Worm (Caenorhabditis elegans) whole organism, early embryonic: ENCODE results near the gene lin-46.
A peak's percentile ranks its signal among the peaks of the same experiment; 100 is the strongest.

Source experiments
- B0310.2 ChIP-seq: sonication (generic microtip); optimal IDR thresholded peaks from 2 replicates; lab custom pipeline; 2016; ENCODE audit warnings: mild to moderate bottlenecking, missing genetic modification characterization, missing compliant biosample characterization
- F13C5.2 ChIP-seq: sonication (generic microtip); optimal IDR thresholded peaks from 2 replicates; lab custom pipeline; 2017; ENCODE audit warnings: mild to moderate bottlenecking, missing genetic modification characterization, inconsistent platforms, missing compliant biosample characterization
- aly-1 ChIP-seq: sonication (generic microtip); optimal IDR thresholded peaks from 2 replicates; lab custom pipeline; 2016; ENCODE audit warnings: missing genetic modification characterization, missing compliant biosample characterization
- ama-1 ChIP-seq: fragments of 150-350 bp; optimal IDR thresholded peaks from 2 replicates; lab custom pipeline; 2014
- ceh-13 ChIP-seq: fragments of 200-800 bp; sonication (Bioruptor generic); optimal IDR thresholded peaks from 2 replicates; lab custom pipeline; 2018; ENCODE audit warnings: mild to moderate bottlenecking, missing genetic modification characterization, missing compliant biosample characterization
- ceh-36 ChIP-seq: sonication (generic microtip); optimal IDR thresholded peaks from 2 replicates; lab custom pipeline; 2016; ENCODE audit warnings: missing genetic modification characterization, inconsistent platforms, missing compliant biosample characterization
- ets-7 ChIP-seq: sonication (generic microtip); optimal IDR thresholded peaks from 2 replicates; lab custom pipeline; 2016; ENCODE audit warnings: missing genotype, missing genetic modification characterization, missing compliant biosample characterization
- flt-1 ChIP-seq: fragments of 200-800 bp; sonication (Bioruptor generic); IDR thresholded peaks from 2 replicates; pipeline ENCODE4 v1.3.6; 2022; ENCODE audit warnings: missing genetic modification characterization, missing compliant biosample characterization
- hmbx-1 ChIP-seq: sonication (generic microtip); optimal IDR thresholded peaks from 2 replicates; lab custom pipeline; 2016; ENCODE audit warnings: mild to moderate bottlenecking, missing genetic modification characterization, missing compliant biosample characterization
- hmg-4 ChIP-seq: fragments of 200-800 bp; sonication (Bioruptor generic); optimal IDR thresholded peaks from 2 replicates; lab custom pipeline; 2018; ENCODE audit warnings: mild to moderate bottlenecking, missing genetic modification characterization, missing compliant biosample characterization
- hnd-1 ChIP-seq: sonication (generic microtip); optimal IDR thresholded peaks from 2 replicates; lab custom pipeline; 2016; ENCODE audit warnings: missing genetic modification characterization, missing compliant biosample characterization
- pes-1 ChIP-seq: fragments of 200-800 bp; sonication (Bioruptor generic); IDR thresholded peaks from 2 replicates; pipeline ENCODE4 v1.3.6; 2022; ENCODE audit warnings: missing genetic modification reagents, missing genetic modification characterization, missing compliant biosample characterization
- scrt-1 ChIP-seq: fragments of 200-800 bp; sonication (Bioruptor generic); IDR thresholded peaks from 2 replicates; pipeline ENCODE4 v1.3.6; 2022; ENCODE audit warnings: missing genetic modification characterization, missing compliant biosample characterization
- sea-1 ChIP-seq: fragments of 200-800 bp; sonication (Bioruptor generic); conservative IDR thresholded peaks from 2 replicates; pipeline ENCODE4 v1.3.6; 2022; ENCODE audit warnings: missing genetic modification characterization, missing compliant biosample characterization
- tbx-11 ChIP-seq: fragments of 200-800 bp; sonication (Bioruptor generic); IDR thresholded peaks from 2 replicates; pipeline ENCODE4 v1.3.6; 2022; ENCODE audit warnings: missing genetic modification characterization, missing compliant biosample characterization
- tbx-37 ChIP-seq: fragments of 200-800 bp; sonication (Bioruptor generic); conservative IDR thresholded peaks from 2 replicates; pipeline ENCODE4 v1.3.6; 2022; ENCODE audit warnings: missing genetic modification reagents, missing genetic modification characterization, missing compliant biosample characterization
- tra-4 ChIP-seq: sonication (generic microtip); optimal IDR thresholded peaks from 2 replicates; lab custom pipeline; 2017; ENCODE audit warnings: missing genetic modification characterization, missing compliant biosample characterization

Gene lin-46

DNA sequence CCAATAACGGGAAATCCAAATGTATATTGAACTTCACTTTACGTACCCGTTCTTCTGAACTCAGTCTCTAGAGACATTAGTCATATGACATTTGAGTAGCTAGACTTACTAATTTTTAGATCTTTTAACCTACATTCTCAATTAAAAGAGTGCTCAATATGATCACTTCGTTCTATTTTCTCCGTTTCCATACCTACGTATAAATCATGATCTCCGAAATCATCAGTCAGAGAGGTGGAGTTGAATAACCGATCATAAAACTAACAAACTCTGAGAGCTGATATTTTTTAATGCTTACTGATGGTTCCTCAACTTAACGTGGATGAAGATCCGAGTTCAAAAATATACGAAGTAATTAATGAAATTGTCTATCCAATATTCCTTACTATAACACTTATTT is 4.6 kb upstream of the lin-46 start, which contains the start of gene srd-35:
Gene srd-35, plus strand, starts transcription at position 301 of the 400 bp plus-strand sequence.
- no peak for TF ChIP-seq ama-1 (lab: Kevin White, UChicago)
- TF ChIP-seq aly-1 = no peak
- TF ChIP-seq pes-1 (GFP tag; lab: Robert Waterston, UW) = no peak
- TF ChIP-seq hmbx-1 (tag; lab: Kevin White, UChicago) = no peak
- no peak for TF ChIP-seq ets-7 (tag; lab: Kevin White, UChicago)
- TF ChIP-seq tbx-11 (GFP tag; lab: Robert Waterston, UW) = no peak
- no peak for TF ChIP-seq ceh-36 (tag; lab: Kevin White, UChicago)
- no peak for TF ChIP-seq flt-1 (GFP tag; lab: Robert Waterston, UW)
- TF ChIP-seq F13C5.2 (tag; lab: Kevin White, UChicago) = no peak
- no peak for TF ChIP-seq hnd-1 (tag; lab: Kevin White, UChicago)
- TF ChIP-seq ceh-13 = no peak
- TF ChIP-seq scrt-1 = no peak
- TF ChIP-seq hmg-4 = no peak

DNA sequence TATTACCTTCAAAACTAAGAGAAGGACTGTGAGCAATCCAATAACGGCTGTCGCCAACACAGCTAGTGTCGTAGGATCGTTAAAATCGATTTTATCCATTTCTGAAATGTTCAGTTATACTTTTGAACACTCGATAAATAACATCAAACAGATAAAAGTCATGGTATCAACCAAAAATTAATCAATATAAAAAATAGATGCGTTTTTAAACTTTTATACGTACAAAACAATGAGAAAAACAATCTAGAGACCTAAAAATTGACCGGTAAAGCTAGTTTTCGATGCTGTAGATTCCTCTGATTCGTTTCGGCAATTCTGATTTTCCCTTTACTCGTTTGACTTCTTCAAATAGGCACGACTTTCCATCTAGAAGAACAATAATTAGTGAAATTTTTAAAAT is 1.5 kb upstream of the lin-46 start, which contains the start of gene R186.3:
Gene R186.3, minus strand, starts transcription at position 101 of the 400 bp plus-strand sequence.
- no peak for TF ChIP-seq B0310.2 (tag; lab: Kevin White, UChicago)

DNA sequence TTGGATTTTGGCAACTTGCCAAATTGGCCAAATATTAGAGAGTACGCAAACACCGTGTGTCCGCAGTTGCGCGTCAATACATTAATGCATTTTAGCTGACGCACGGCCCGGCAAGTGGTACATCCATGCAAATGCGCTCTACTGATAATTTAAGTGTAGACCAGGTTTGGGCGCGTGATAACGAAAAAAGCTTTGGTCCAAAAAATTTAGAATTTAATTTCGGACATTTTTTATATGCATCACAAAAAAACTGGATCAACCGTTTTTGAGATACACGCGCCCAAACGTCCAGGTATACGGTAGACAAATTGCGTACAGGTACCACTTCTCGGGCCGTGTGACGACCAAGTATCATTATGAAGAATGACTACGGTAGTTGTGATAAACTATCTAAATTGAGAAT is 729 bp upstream of the lin-46 start, which contains the start of gene R186.8:
Gene R186.8, minus strand, starts transcription at position 58 of the 403 bp plus-strand sequence.
- peak; percentile 13 for TF ChIP-seq F13C5.2 (tag; lab: Kevin White, UChicago)
- 0 out of 2 replicates have a peak, but pooled peaks have one; percentile 28 for TF ChIP-seq tbx-37

DNA sequence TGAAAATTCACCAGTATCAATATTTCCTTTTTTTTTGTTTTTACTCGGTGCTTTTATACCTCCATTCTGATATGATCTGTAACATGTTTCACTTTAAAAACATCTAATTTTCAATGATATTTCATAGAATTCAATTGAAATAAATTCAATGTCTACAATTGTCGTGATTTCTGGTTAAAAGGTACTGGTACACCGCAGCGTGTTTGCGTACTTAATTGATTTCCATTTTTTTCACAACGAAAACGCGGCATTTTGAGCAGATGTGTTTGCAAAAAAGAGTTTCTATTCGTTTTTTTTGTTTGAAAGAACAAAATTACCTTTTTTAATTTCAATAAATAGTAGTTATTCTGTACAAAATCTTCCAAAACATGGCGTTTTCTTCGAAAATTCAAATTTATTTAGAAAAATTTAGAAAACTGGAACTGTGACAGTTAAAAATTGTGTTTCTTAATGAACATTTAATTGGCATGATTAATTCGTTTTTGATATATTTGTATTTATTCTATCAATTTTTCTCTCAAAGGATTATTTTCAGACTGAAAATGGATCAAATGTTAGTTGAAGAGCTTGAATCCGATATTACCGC is 2.0 kb downstream of the lin-46 start, which contains the start of gene pnn-1:
Gene pnn-1, plus strand, starts transcription at position 536 of the 586 bp plus-strand sequence.
- TF ChIP-seq hnd-1 (tag; lab: Kevin White, UChicago) = no peak
- TF ChIP-seq F13C5.2 (tag; lab: Kevin White, UChicago) = no peak
- no peak for TF ChIP-seq tbx-11 (GFP tag; lab: Robert Waterston, UW)
- no peak for TF ChIP-seq hmg-4
- TF ChIP-seq hmbx-1 (tag; lab: Kevin White, UChicago) = no peak
- no peak for TF ChIP-seq ama-1 (lab: Kevin White, UChicago)

DNA sequence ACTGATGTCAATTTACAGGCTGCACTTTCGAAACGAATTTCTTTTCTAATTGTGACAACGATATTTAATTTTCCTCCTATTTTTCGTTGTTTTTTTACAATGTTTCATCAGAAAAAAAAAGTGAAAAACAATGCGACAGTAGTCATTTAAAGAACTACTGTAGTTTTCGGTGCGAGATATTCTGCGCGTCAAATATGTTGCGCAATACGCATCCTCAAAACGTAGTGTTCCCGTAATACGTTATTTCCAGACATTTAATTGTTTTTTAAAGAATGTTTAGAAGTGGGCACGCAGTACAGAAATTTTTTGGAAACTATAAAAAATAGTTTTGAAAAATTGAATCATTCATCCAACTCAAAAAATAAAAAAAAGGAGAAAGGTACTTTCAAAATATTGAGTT is 5.4 kb downstream of the lin-46 start:
- TF ChIP-seq sea-1 (GFP tag; lab: Robert Waterston, UW) = no peak
- no peak for TF ChIP-seq hmg-4
- TF ChIP-seq pes-1 (GFP tag; lab: Robert Waterston, UW) = no peak
- TF ChIP-seq hmbx-1 (tag; lab: Kevin White, UChicago) = no peak
- no peak for TF ChIP-seq ceh-36 (tag; lab: Kevin White, UChicago)
- no peak for TF ChIP-seq aly-1
- no peak for TF ChIP-seq B0310.2 (tag; lab: Kevin White, UChicago)
- no peak for TF ChIP-seq ets-7 (tag; lab: Kevin White, UChicago)

DNA sequence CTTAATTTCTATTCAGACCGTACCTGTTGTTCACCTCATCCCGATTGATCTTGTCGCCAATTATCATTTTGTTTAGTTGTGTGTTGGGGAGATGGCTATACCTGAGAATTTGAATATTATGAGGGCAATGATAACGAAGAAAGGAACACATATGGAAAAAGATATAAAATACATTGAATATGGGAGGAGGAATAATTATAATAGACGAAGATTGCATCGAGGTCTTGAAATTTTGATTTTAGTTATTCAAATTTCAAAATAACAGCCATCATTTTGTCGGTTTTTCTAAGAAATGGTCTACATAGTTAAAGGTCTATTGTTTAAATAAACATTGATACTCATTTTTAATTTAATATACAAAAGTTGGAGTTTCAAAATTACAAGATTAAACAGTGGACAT is 18.4 kb downstream of the lin-46 start, which contains the start of gene shw-3:
Gene shw-3, minus strand, starts transcription at position 101 of the 400 bp plus-strand sequence.
- TF ChIP-seq tra-4 (tag; lab: Kevin White, UChicago) (no peak), tbx-11 (GFP tag; lab: Robert Waterston, UW) (no peak), flt-1 (GFP tag; lab: Robert Waterston, UW) (no peak), tbx-37 (no peak), sea-1 (GFP tag; lab: Robert Waterston, UW) (no peak), hnd-1 (tag; lab: Kevin White, UChicago) (no peak)

DNA sequence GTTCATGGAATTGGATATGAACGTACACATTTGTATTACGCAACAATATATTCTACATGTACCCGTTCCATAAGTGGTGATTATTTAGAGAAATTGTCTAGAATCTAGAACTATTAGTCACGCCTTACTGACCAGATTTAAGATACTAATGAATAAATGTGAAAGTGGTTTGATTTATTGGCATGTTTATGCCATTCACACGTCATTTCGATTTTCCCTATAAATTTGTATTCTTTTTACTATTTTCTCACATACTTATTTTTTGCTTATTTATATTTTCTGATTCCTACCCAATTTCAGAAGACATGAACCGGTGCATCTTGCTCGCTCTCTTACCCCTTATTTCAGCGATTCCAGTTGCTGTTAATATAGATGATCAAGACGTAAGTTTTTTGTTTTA is 19.6 kb downstream of the lin-46 start, which contains the start of gene F15B9.8:
Gene F15B9.8, plus strand, starts transcription at position 301 of the 400 bp plus-strand sequence.
- no peak for TF ChIP-seq pes-1 (GFP tag; lab: Robert Waterston, UW)
- TF ChIP-seq scrt-1 = no peak
- TF ChIP-seq ets-7 (tag; lab: Kevin White, UChicago) = no peak
- no peak for TF ChIP-seq ceh-36 (tag; lab: Kevin White, UChicago)
- TF ChIP-seq tbx-11 (GFP tag; lab: Robert Waterston, UW) = no peak
- no peak for TF ChIP-seq hmg-4
- no peak for TF ChIP-seq tra-4 (tag; lab: Kevin White, UChicago)
- TF ChIP-seq aly-1 = no peak
- no peak for TF ChIP-seq tbx-37
- TF ChIP-seq hnd-1 (tag; lab: Kevin White, UChicago) = no peak
- no peak for TF ChIP-seq hmbx-1 (tag; lab: Kevin White, UChicago)
- no peak for TF ChIP-seq sea-1 (GFP tag; lab: Robert Waterston, UW)
- TF ChIP-seq ceh-13 = no peak

DNA sequence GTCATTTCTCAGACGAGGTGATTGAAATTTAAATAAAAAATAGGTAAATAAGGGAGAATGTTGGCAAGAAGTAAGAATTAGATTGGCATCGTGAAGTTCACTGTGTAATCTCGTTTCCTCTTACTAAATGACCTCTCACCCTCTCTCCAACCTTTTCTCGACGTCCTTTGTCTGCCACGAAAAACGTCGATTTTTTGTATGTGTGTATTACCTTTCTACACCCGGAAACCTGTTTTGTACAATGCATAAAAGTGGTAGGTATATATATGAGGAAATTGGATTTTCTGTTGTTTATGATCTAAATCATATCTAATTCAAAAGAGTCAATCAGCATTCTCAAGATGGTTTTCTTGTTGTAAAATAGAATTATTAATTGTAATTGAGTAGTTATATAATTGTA is 24.2 kb downstream of the lin-46 start, which contains the start of the genes F15B9.11 and dsl-7:
Gene F15B9.11, minus strand, starts transcription at position 5 of the 400 bp plus-strand sequence.
Gene dsl-7, plus strand, starts transcription at position 260 of the 400 bp plus-strand sequence.
- TF ChIP-seq ets-7 (tag; lab: Kevin White, UChicago) (no peak), hmbx-1 (tag; lab: Kevin White, UChicago) (no peak), tbx-37 (no peak), ceh-13 (no peak), sea-1 (GFP tag; lab: Robert Waterston, UW) (no peak), hnd-1 (tag; lab: Kevin White, UChicago) (no peak), F13C5.2 (tag; lab: Kevin White, UChicago) (no peak), flt-1 (GFP tag; lab: Robert Waterston, UW) (no peak), hmg-4 (no peak), scrt-1 (no peak), tra-4 (tag; lab: Kevin White, UChicago) (no peak), pes-1 (GFP tag; lab: Robert Waterston, UW) (no peak), tbx-11 (GFP tag; lab: Robert Waterston, UW) (no peak)
